Worm (Caenorhabditis elegans): Measurements from ENCODE around the gene F13H8.3.
A peak's percentile ranks its signal among the peaks of the same experiment; 100 is the strongest.

Gene F13H8.3

ce11 chrII:6281002-6281401 lies 17.2 kb downstream of the F13H8.3 start, which contains the start of gene scly-1:
TSS of gene scly-1 (minus strand) at chrII:6281102.
- TF ChIP-seq nhr-237 (tag; optimal IDR thresholded peaks at IDR 0.05) (no peak), mep-1 (tag; optimal IDR thresholded peaks at IDR 0.05) (no peak), pha-4 (tag; optimal IDR thresholded peaks at IDR 0.05) (no peak), sptf-1 (tag; optimal IDR thresholded peaks at IDR 0.05) (no peak), mls-2 (tag; optimal IDR thresholded peaks at IDR 0.05) (no peak)

ce11 chrII:6281903-6282302 lies 18.1 kb downstream of the F13H8.3 start:
- no peak for TF ChIP-seq snpc-4 (tag; optimal IDR thresholded peaks at IDR 0.05)
- TF ChIP-seq elt-1 (tag; optimal IDR thresholded peaks at IDR 0.05; ENCODE audit: borderline replicate concordance, insufficient read depth), result no peak
- TF ChIP-seq ces-1 (GFP tag; optimal IDR thresholded peaks at IDR 0.05), result no peak
- no peak for TF ChIP-seq unc-39 (tag; optimal IDR thresholded peaks at IDR 0.05)
- no peak for TF ChIP-seq drap-1 (GFP tag; optimal IDR thresholded peaks at IDR 0.05)
- TF ChIP-seq hlh-1 (tag; optimal IDR thresholded peaks at IDR 0.05), result no peak
- TF ChIP-seq ceh-43 (GFP tag; optimal IDR thresholded peaks at IDR 0.05), result no peak
- TF ChIP-seq nhr-12 (tag; optimal IDR thresholded peaks at IDR 0.05), result no peak
- no peak for TF ChIP-seq sptf-1 (tag; optimal IDR thresholded peaks at IDR 0.05)

- no peak for TF ChIP-seq mep-1 (tag; optimal IDR thresholded peaks at IDR 0.05)
- TF ChIP-seq ceh-43 (GFP tag; optimal IDR thresholded peaks at IDR 0.05), result no peak
- no peak for TF ChIP-seq zip-8 (tag; optimal IDR thresholded peaks at IDR 0.05)
- TF ChIP-seq nhr-28 (tag; optimal IDR thresholded peaks at IDR 0.05), result no peak
- TF ChIP-seq snpc-4 (tag; optimal IDR thresholded peaks at IDR 0.05), result no peak
Measured at ce11 chrII:6283074-6283473, 19.3 kb downstream of the F13H8.3 start, which contains the start of gene F13H8.1. TSS of gene F13H8.1 (plus strand) at chrII:6283384.

- TF ChIP-seq elt-1 (tag; optimal IDR thresholded peaks at IDR 0.05; ENCODE audit: borderline replicate concordance, insufficient read depth) (no peak), ces-1 (GFP tag; optimal IDR thresholded peaks at IDR 0.05) (no peak), pha-4 (tag; optimal IDR thresholded peaks at IDR 0.05) (no peak), unc-120 (tag; optimal IDR thresholded peaks at IDR 0.05; ENCODE audit: poor library complexity, severe bottlenecking) (no peak), nhr-2 (tag; optimal IDR thresholded peaks at IDR 0.05) (no peak), ceh-43 (GFP tag; optimal IDR thresholded peaks at IDR 0.05) (no peak), nhr-237 (tag; optimal IDR thresholded peaks at IDR 0.05) (no peak), mep-1 (tag; optimal IDR thresholded peaks at IDR 0.05) (no peak), lsy-2 (tag; optimal IDR thresholded peaks at IDR 0.05) (no peak), M03D4.4 (tag; optimal IDR thresholded peaks at IDR 0.05) (no peak), zip-8 (tag; optimal IDR thresholded peaks at IDR 0.05) (no peak), bed-3 (GFP tag; optimal IDR thresholded peaks at IDR 0.05) (no peak), hlh-1 (tag; optimal IDR thresholded peaks at IDR 0.05) (no peak), ceh-83 (GFP tag; optimal IDR thresholded peaks at IDR 0.05) (no peak), elt-3 (tag; optimal IDR thresholded peaks at IDR 0.05) (no peak), snpc-4 (tag; optimal IDR thresholded peaks at IDR 0.05) (no peak), sptf-1 (tag; optimal IDR thresholded peaks at IDR 0.05) (no peak), tbx-8 (GFP tag; optimal IDR thresholded peaks at IDR 0.05) (no peak), mab-5 (tag; optimal IDR thresholded peaks at IDR 0.05) (no peak)
Measured at ce11 chrII:6286865-6287264, 23.1 kb downstream of the F13H8.3 start, which contains the start of gene F13H8.6. TSS of gene F13H8.6 (minus strand) at chrII:6286965.

- TF ChIP-seq lin-13 (tag; optimal IDR thresholded peaks at IDR 0.05) (no peak), unc-120 (tag; optimal IDR thresholded peaks at IDR 0.05; ENCODE audit: poor library complexity, severe bottlenecking) (no peak)
Measured at ce11 chrII:6288104-6288503, 24.3 kb downstream of the F13H8.3 start.

- TF ChIP-seq ztf-11 (tag; optimal IDR thresholded peaks at IDR 0.05), result no peak
- TF ChIP-seq unc-62 (GFP tag; optimal IDR thresholded peaks at IDR 0.05), result peak; percentile 90
- peak; percentile 100 for TF ChIP-seq hlh-1 (tag; optimal IDR thresholded peaks at IDR 0.05)
- TF ChIP-seq nhr-12 (tag; optimal IDR thresholded peaks at IDR 0.05), result no peak
Measured at ce11 chrII:6290047-6290582, 26.3 kb downstream of the F13H8.3 start, which contains the start of gene upb-1. TSS of gene upb-1 (minus strand) at chrII:6290097.

ce11 chrII:6292527-6292926 lies 28.7 kb downstream of the F13H8.3 start, which contains the start of gene nyn-3:
TSS of gene nyn-3 (minus strand) at chrII:6292627.
- TF ChIP-seq snpc-4 (tag; optimal IDR thresholded peaks at IDR 0.05), result no peak
- TF ChIP-seq nhr-12 (tag; optimal IDR thresholded peaks at IDR 0.05), result no peak
- TF ChIP-seq ztf-11 (tag; optimal IDR thresholded peaks at IDR 0.05), result no peak
- TF ChIP-seq mep-1 (tag; optimal IDR thresholded peaks at IDR 0.05), result no peak
- no peak for TF ChIP-seq hlh-1 (tag; optimal IDR thresholded peaks at IDR 0.05)
- TF ChIP-seq mab-5 (tag; optimal IDR thresholded peaks at IDR 0.05), result no peak
- TF ChIP-seq cnd-1 (tag; optimal IDR thresholded peaks at IDR 0.05), result no peak
- no peak for TF ChIP-seq ceh-39 (tag; optimal IDR thresholded peaks at IDR 0.05)
- no peak for TF ChIP-seq ceh-43 (GFP tag; optimal IDR thresholded peaks at IDR 0.05)
- TF ChIP-seq nhr-76 (tag; optimal IDR thresholded peaks at IDR 0.05), result no peak
- TF ChIP-seq mls-2 (tag; optimal IDR thresholded peaks at IDR 0.05), result no peak
- no peak for TF ChIP-seq ces-1 (GFP tag; optimal IDR thresholded peaks at IDR 0.05)
- TF ChIP-seq ham-2 (GFP tag; optimal IDR thresholded peaks at IDR 0.05), result no peak
- TF ChIP-seq elt-3 (tag; optimal IDR thresholded peaks at IDR 0.05), result no peak
- TF ChIP-seq lsy-2 (tag; optimal IDR thresholded peaks at IDR 0.05), result no peak
- no peak for TF ChIP-seq tbx-8 (GFP tag; optimal IDR thresholded peaks at IDR 0.05)
- no peak for TF ChIP-seq ceh-83 (GFP tag; optimal IDR thresholded peaks at IDR 0.05)
- no peak for TF ChIP-seq pha-4 (tag; optimal IDR thresholded peaks at IDR 0.05)
- TF ChIP-seq bed-3 (GFP tag; optimal IDR thresholded peaks at IDR 0.05), result no peak

Measured in whole organism, mixed stage, embryonic.